Fruit fly (Drosophila melanogaster) whole organism, wandering third instar larva: ENCODE measurements around the gene CG5435.
A peak's percentile ranks its signal among the peaks of the same experiment; 100 is the strongest.

Source experiments
- Abd-B ChIP-seq: fragments of >200 bp; optimal IDR thresholded peaks from 2 replicates; lab custom pipeline; 2017; ENCODE audit warnings: missing biosample characterization, missing genetic modification characterization
- CG32264 ChIP-seq: fragments of 200-800 bp; sonication (Bioruptor generic); optimal IDR thresholded peaks from 2 replicates; lab custom pipeline; 2016; ENCODE audit warnings: missing biosample characterization, missing genetic modification characterization
- CrebA ChIP-seq: fragments of 200-800 bp; sonication (Bioruptor generic); optimal IDR thresholded peaks from 2 replicates; lab custom pipeline; 2016; ENCODE audit warnings: missing biosample characterization, mild to moderate bottlenecking, missing genetic modification characterization, borderline replicate concordance
- Dfd ChIP-seq: fragments of >200 bp; optimal IDR thresholded peaks from 2 replicates; lab custom pipeline; 2017; ENCODE audit warnings: missing biosample characterization, missing genetic modification characterization
- Dif ChIP-seq: fragments of 200-275, 200-300 bp; sonication (Bioruptor generic); optimal IDR thresholded peaks from 2 replicates; lab custom pipeline; 2018; ENCODE audit warnings: missing biosample characterization, missing genetic modification characterization; ENCODE audit not compliant: partially characterized antibody
- GATAd ChIP-seq: sonication (Bioruptor generic); optimal IDR thresholded peaks from 2 replicates; lab custom pipeline; 2016; ENCODE audit warnings: missing biosample characterization, missing genetic modification characterization
- HLH106 ChIP-seq: fragments of 200-800 bp; optimal IDR thresholded peaks from 3 replicates; lab custom pipeline; 2019; ENCODE audit warnings: missing biosample characterization, mild to moderate bottlenecking, missing genetic modification characterization, moderate library complexity
- Hr78 ChIP-seq: fragments of >200 bp; optimal IDR thresholded peaks from 2 replicates; lab custom pipeline; 2017; ENCODE audit warnings: missing biosample characterization, missing genetic modification characterization
- Hr83 ChIP-seq: fragments of 200-300 bp; sonication (Bioruptor generic); optimal IDR thresholded peaks from 2 replicates; lab custom pipeline; 2016; ENCODE audit warnings: missing biosample characterization, mild to moderate bottlenecking, missing genetic modification characterization, moderate library complexity; ENCODE audit not compliant: poor library complexity, severe bottlenecking
- Jra ChIP-seq: sonication (Bioruptor generic); optimal IDR thresholded peaks from 2 replicates; lab custom pipeline; 2016; ENCODE audit warnings: missing biosample characterization, missing genetic modification characterization
- Myc ChIP-seq: fragments of >200 bp; optimal IDR thresholded peaks from 2 replicates; lab custom pipeline; 2017
- OdsH ChIP-seq: fragments of 200-800 bp; sonication (Bioruptor generic); optimal IDR thresholded peaks from 2 replicates; lab custom pipeline; 2016; ENCODE audit warnings: missing biosample characterization, mild to moderate bottlenecking, missing genetic modification characterization
- Rel ChIP-seq, 2 experiments: fragments of 200-800 bp; sonication (Bioruptor generic) in 1 of 2; optimal IDR thresholded peaks; 2 replicates in 1 of 2; 3 replicates in 1 of 2; lab custom pipeline; 2016 to 2019; ENCODE audit warnings: mild to moderate bottlenecking in 2 of 2, missing biosample characterization in 2 of 2, missing genetic modification characterization in 2 of 2, moderate library complexity in 1 of 2
- Vsx2 ChIP-seq: fragments of 200-300, 225-300 bp; sonication (Bioruptor generic); optimal IDR thresholded peaks from 2 replicates; lab custom pipeline; 2018; ENCODE audit warnings: missing biosample characterization, missing genetic modification characterization; ENCODE audit not compliant: partially characterized antibody
- br ChIP-seq: fragments of 200-800 bp; sonication (Bioruptor generic); optimal IDR thresholded peaks from 2 replicates; lab custom pipeline; 2016; ENCODE audit warnings: missing biosample characterization, missing genetic modification characterization
- brk ChIP-seq: fragments of 200-800 bp; sonication (Bioruptor generic); optimal IDR thresholded peaks from 2 replicates; lab custom pipeline; 2016; ENCODE audit warnings: missing biosample characterization, mild to moderate bottlenecking, missing genetic modification characterization
- dl ChIP-seq, 2 experiments: fragments of 175-275, 200-275 bp in 1 of 2; fragments of 200-275 bp in 1 of 2; sonication (Bioruptor generic); optimal IDR thresholded peaks; lab custom pipeline; 2018; ENCODE audit warnings: mild to moderate bottlenecking in 2 of 2, missing biosample characterization in 2 of 2, missing genetic modification characterization in 2 of 2, moderate library complexity in 2 of 2; ENCODE audit not compliant: partially characterized antibody in 2 of 2, insufficient read depth in 1 of 2
- foxo ChIP-seq, 2 experiments: fragments of 200-800 bp; sonication (Bioruptor generic); optimal IDR thresholded peaks; 2 replicates in 1 of 2; 3 replicates in 1 of 2; lab custom pipeline; 2016 to 2017; ENCODE audit warnings: missing biosample characterization in 2 of 2, missing genetic modification characterization in 2 of 2
- fru ChIP-seq: fragments of 200-800 bp; sonication (Bioruptor generic); optimal IDR thresholded peaks from 3 replicates; lab custom pipeline; 2016; ENCODE audit warnings: missing biosample characterization, mild to moderate bottlenecking, missing genetic modification characterization
- h ChIP-seq: fragments of 200-800 bp; sonication (Bioruptor generic); optimal IDR thresholded peaks from 3 replicates; lab custom pipeline; 2016; ENCODE audit warnings: missing biosample characterization, mild to moderate bottlenecking, missing genetic modification characterization
- jim ChIP-seq: fragments of 175-275, 200-325 bp; sonication (Bioruptor generic); optimal IDR thresholded peaks from 2 replicates; lab custom pipeline; 2016; ENCODE audit warnings: missing biosample characterization, mild to moderate bottlenecking, missing genetic modification characterization
- pan ChIP-seq: fragments of >200 bp; optimal IDR thresholded peaks from 2 replicates; lab custom pipeline; 2017
- rgr ChIP-seq: fragments of 200-800 bp; sonication (Bioruptor generic); optimal IDR thresholded peaks from 3 replicates; lab custom pipeline; 2016; ENCODE audit warnings: missing biosample characterization, mild to moderate bottlenecking, missing genetic modification characterization
- sv ChIP-seq: fragments of 200-800 bp; sonication (Bioruptor generic); optimal IDR thresholded peaks from 3 replicates; lab custom pipeline; 2016; ENCODE audit warnings: missing biosample characterization, missing genetic modification characterization
- tai ChIP-seq: sonication (Bioruptor generic); optimal IDR thresholded peaks from 2 replicates; lab custom pipeline; 2016; ENCODE audit warnings: missing biosample characterization, missing genetic modification characterization

Gene CG5435

DNA sequence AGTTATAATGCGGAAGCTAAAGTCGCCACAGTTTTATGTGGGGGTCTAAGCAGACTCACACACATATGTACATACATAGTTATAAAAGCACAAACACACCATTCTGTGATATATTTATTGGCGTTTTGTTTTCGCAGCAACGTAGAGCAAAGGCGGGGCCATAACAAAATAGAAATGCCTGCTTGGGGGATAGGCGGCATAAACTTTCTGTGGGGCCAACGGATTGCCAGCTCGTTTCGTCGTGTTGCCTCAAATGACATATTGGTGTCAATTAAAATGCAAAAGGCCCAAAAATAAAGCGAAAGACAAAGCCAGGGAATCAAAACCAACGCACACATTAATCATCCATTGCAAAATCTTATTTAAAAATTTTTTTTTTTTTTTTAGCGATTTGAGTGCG is 38.1 kb upstream of the CG5435 start:
- no peak for TF ChIP-seq rgr (GFP tag; lab: Kevin White, UChicago)
- TF ChIP-seq, all 38 proteins: peak for 0

DNA sequence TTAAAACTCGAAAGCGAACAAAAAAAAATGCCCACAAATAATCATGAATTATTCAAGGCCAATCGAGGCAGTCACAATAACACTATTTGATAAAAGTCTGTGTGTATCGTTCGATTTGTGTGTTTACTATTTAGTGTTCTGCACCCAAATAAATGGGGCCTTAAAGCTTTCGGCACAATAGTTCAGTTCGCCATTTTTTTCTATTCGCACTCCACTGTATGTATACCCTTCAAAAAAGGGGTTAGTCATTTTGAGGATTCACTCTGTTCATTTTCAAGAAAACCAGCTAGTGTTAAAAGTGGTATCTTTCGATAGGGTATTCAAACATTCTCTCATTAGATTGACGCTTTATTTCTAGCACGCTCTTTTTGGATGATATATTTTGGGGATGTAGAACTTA is 37.0 kb upstream of the CG5435 start:
- TF ChIP-seq sv (peak; percentile 30), foxo (GFP tag; optimal IDR thresholded peaks at IDR 0.05; lab: Kevin White, UChicago) (no peak), jim (GFP tag; lab: Kevin White, UChicago) (no peak)

DNA sequence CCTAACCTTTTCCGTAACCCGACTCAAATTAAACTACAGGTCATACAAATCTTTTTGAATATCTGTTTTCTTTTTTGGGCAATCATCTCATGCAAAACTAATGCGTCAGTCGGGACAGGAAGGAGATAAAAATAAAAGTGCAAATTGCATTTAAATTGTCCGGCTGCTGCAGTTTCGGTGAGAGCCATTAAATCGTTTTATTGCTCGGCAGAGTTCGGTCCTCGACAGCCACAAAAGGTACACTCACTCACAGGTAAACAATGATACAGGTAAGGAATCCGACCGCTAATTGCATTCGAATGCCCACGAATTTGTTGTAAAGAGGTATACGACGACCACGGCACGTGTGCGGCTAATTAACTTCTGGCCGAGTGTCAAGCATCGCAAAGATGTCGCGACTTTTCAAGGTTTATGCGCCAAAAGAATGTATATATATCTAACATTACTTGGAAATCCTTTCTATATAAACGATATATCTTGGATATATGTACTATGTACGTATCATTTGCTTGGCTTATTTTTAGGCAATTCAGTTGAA is 35.9 kb upstream of the CG5435 start:
- TF ChIP-seq h (GFP tag; lab: Kevin White, UChicago) (no peak), fru (no peak), Dif (GFP tag; lab: Kevin White, UChicago) (no peak), dl (GFP tag; optimal IDR thresholded peaks at IDR 0.05; lab: Kevin White, UChicago; ENCODE audit: insufficient read depth in 1 of 2, partially characterized antibody in 2 of 2) (no peak), Myc (lab: Kevin White, UChicago) (no peak), CrebA (GFP tag; lab: Kevin White, UChicago) (no peak), br (GFP tag; lab: Kevin White, UChicago) (no peak), Rel (GFP tag; optimal IDR thresholded peaks at IDR 0.05; lab: Kevin White, UChicago) (no peak), Rel (tag; optimal IDR thresholded peaks at IDR 0.05; lab: Kevin White, UChicago) (no peak), Vsx2 (GFP tag; lab: Kevin White, UChicago) (no peak), sv (no peak), Abd-B (GFP tag; lab: Kevin White, UChicago) (no peak), OdsH (no peak)
- TF ChIP-seq, all 38 proteins: peak for 0

DNA sequence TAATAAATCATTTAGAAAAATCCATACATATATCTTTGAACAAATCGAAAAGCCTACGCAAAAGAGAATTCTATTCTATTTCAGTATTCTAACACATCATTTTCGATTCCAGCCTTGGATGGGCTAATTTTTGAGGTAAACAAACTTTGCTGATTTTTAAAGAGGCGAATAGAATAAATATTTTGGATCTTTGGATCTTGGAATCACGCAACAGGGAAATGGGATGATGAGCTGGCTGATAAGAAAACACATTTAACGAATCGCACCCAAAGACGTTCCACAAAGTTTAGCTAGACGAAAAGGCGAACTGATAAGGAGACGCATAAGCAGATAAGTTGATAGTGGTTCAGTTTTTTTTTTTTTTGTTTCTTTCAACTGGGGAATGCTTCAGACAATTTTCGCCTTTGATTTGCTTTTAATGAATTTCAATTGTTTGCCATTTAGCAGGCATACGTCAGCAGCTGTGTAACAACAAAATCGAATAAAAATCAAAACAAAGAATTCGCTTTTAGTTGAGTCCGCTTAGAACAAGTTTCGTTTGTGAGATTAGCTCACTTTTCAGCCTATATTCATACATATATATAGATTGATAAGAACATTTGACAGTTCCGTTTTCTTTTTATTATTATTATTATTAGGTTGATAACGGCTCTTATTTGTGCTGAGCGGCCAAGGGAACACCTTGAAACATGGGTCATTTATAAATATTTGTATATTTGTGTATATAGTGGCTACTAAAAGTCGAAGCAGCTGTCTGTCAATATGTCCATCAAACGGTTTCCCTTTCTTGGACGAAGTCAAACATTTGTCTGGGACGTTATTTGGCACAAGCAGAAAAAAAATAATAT is 34.7 kb upstream of the CG5435 start:
- TF ChIP-seq dl (GFP tag; optimal IDR thresholded peaks at IDR 0.05; lab: Kevin White, UChicago; ENCODE audit: insufficient read depth in 1 of 2, partially characterized antibody in 2 of 2) = no peak
- no peak for TF ChIP-seq h (GFP tag; lab: Kevin White, UChicago)
- no peak for TF ChIP-seq HLH106 (tag; lab: Kevin White, UChicago)
- TF ChIP-seq CG32264 = no peak
- TF ChIP-seq GATAd (GFP tag; lab: Kevin White, UChicago) = no peak
- TF ChIP-seq rgr (GFP tag; lab: Kevin White, UChicago) = no peak
- TF ChIP-seq Jra = no peak
- TF ChIP-seq Dif (GFP tag; lab: Kevin White, UChicago) = no peak
- TF ChIP-seq Rel (GFP tag; optimal IDR thresholded peaks at IDR 0.05; lab: Kevin White, UChicago) = no peak
- TF ChIP-seq Rel (tag; optimal IDR thresholded peaks at IDR 0.05; lab: Kevin White, UChicago) = no peak
- TF ChIP-seq pan (lab: Kevin White, UChicago) = no peak
- TF ChIP-seq brk = no peak
- no peak for TF ChIP-seq Myc (lab: Kevin White, UChicago)
- no peak for TF ChIP-seq Hr78
- TF ChIP-seq, all 38 proteins: peak for 0

DNA sequence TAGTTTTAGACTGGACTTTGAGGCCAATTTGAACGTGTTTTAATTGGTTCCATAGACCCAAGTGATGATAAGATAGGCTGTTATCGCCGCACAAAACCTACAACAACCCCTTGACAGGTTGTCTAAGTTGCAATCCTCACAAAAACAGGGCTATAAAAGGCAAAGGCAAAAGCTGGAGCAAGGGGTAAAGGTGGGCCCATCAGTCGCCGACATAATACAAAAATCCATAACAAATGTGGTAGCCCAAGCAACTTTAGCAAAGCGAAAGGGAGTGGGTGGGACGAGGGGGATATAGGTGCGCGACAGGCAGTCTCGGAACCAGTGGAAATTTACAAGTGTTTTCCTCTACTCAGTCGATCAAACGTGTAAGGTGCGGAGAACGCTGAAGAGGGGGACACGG is 33.4 kb upstream of the CG5435 start:
- no peak for TF ChIP-seq OdsH
- TF ChIP-seq, all 38 proteins: peak for 0

DNA sequence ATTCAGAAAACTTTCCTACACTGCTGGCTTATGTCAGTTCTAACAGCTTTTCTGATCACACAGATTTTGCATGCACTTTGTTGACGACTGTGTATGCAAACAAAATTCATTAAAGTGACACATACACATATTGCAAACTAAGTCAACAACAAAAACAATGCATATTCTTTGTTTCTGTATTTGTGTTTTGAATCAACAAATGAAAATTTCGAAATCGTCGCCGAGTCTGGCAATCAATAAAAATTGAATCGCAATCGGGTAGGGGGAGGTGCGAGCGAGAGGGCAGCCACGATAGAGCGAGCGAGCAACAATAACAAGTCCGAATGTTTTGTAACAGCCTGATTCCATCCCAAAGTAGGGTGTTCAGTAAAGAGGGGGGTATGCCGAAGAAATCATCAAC is 32.3 kb upstream of the CG5435 start:
- TF ChIP-seq br (GFP tag; lab: Kevin White, UChicago) (peak; percentile 17), Rel (GFP tag; optimal IDR thresholded peaks at IDR 0.05; lab: Kevin White, UChicago) (no peak), Rel (tag; optimal IDR thresholded peaks at IDR 0.05; lab: Kevin White, UChicago) (peak; percentile 4), Hr83 (GFP tag; lab: Kevin White, UChicago) (no peak), h (GFP tag; lab: Kevin White, UChicago) (peak; percentile 1), Dfd (GFP tag; lab: Kevin White, UChicago) (no peak), rgr (GFP tag; lab: Kevin White, UChicago) (peak; percentile 30), tai (GFP tag; lab: Kevin White, UChicago) (peak; percentile 27)
